Worm (Caenorhabditis elegans): ENCODE measurements around the gene txt-5.

- TF ChIP-seq ceh-16 (tag; optimal IDR thresholded peaks at IDR 0.05) (no peak), jun-1 (tag; optimal IDR thresholded peaks at IDR 0.05) (no peak), pqm-1 (tag; optimal IDR thresholded peaks at IDR 0.05) (no peak), snpc-4 (tag; optimal IDR thresholded peaks at IDR 0.05) (no peak), nhr-67 (tag; optimal IDR thresholded peaks at IDR 0.05) (no peak), nhr-25 (tag; optimal IDR thresholded peaks at IDR 0.05) (no peak)
These were observed 38.5 kb upstream of the txt-5 start, which contains the start of gene F40A3.4 for ce11 chrV:7875456-7875855.

All from whole organism, L3 larva.